Fruit fly (Drosophila melanogaster) whole organism: ENCODE data around the gene eIF3a.

ENCODE experiments used
- CG8478 ChIP-seq: fragments of >200 bp; optimal IDR thresholded peaks from 2 replicates; lab custom pipeline; 2018; ENCODE audit warnings: inconsistent platforms
- Dll ChIP-seq: fragments of >200 bp; optimal IDR thresholded peaks from 2 replicates; lab custom pipeline; 2017
- pan ChIP-seq: fragments of >200 bp; optimal IDR thresholded peaks from 2 replicates; lab custom pipeline; 2017
- psq ChIP-seq: fragments of >200 bp; optimal IDR thresholded peaks from 2 replicates; lab custom pipeline; 2017

DNA sequence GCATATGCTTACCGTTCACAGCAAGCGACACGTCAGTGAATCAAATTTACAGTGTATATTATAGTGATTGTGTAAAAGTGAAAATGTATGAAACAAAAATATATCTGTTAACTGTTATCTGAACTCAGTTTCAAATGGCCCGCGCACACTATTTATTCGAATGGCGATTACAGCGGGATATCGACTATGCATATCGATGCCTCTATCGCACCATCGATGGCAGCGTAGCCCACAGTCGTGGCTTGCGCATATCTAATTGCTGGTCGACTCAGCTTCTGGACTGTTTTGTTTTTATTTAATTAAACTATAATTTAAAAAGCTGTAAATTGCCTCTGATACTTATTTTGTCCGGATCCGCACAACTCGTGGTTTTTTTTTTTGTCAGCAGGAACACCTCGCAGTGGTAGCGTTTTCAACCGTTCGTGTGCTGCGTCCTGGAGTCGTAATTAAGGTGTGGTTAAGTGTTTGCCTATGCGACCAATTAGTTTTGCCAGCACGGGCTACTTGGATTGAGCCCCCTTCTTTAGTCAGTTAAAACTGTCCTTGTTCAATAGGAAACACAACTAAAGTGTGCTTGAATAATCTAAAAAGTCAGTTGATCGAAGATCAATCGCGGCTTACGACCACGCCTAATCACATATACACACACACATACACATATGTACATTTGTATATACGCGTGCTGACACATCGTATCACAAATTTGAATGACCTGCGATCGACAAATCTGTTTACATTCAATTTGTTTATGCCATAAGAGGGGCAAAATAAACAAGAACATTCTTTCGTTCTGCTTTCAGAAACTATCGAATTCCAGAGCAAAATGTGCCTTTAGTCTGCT, 52.4 kb downstream of the eIF3a start, which contains the start of gene Cont:
- TF ChIP-seq psq (no peak), pan (no peak), Dll (no peak), CG8478 (lab: Kevin White, UChicago) (no peak)
